Fruit fly (Drosophila melanogaster) whole organism, embryonic: Measurements from ENCODE around the gene Cpr.
A peak's percentile ranks its signal among the peaks of the same experiment; 100 is the strongest.

Experiments used
- B-H1 ChIP-seq: fragments of 200-800 bp; sonication (Bioruptor generic); IDR thresholded peaks from 3 replicates; pipeline ENCODE4 v1.3.6; 2022; ENCODE audit warnings: missing biosample characterization, missing genetic modification characterization
- CG10959 ChIP-seq: fragments of 200-800 bp; sonication (Bioruptor generic); IDR thresholded peaks from 2 replicates; pipeline ENCODE4 v1.3.6; 2022; ENCODE audit warnings: missing biosample characterization, missing genetic modification characterization
- CG11456 ChIP-seq: fragments of 200-800 bp; sonication (Bioruptor generic); IDR thresholded peaks from 3 replicates; pipeline ENCODE4 v1.3.6; 2022; ENCODE audit warnings: missing biosample characterization, missing genetic modification characterization
- CG14965 ChIP-seq: fragments of 200-800 bp; sonication (Bioruptor generic); optimal IDR thresholded peaks from 2 replicates; lab custom pipeline; 2016; ENCODE audit warnings: missing biosample characterization, missing genetic modification characterization, borderline replicate concordance
- CG1602 ChIP-seq: fragments of 200-800 bp; sonication (Bioruptor generic); optimal IDR thresholded peaks from 3 replicates; lab custom pipeline; 2016; ENCODE audit warnings: missing biosample characterization, missing genetic modification characterization
- CG2116 ChIP-seq: fragments of 200-800 bp; sonication (Bioruptor generic); optimal IDR thresholded peaks from 3 replicates; lab custom pipeline; 2018; ENCODE audit warnings: missing biosample characterization, mild to moderate bottlenecking, missing genetic modification characterization
- CG30431 ChIP-seq: fragments of 200-800 bp; sonication (Bioruptor generic); optimal IDR thresholded peaks from 2 replicates; lab custom pipeline; 2017; ENCODE audit warnings: missing biosample characterization, missing genetic modification characterization
- CG31365 ChIP-seq: fragments of 200-800 bp; sonication (Bioruptor generic); optimal IDR thresholded peaks from 2 replicates; lab custom pipeline; 2018; ENCODE audit warnings: missing biosample characterization, mild to moderate bottlenecking, missing genetic modification characterization
- CG31388 ChIP-seq: fragments of 200-800 bp; sonication (Bioruptor generic); optimal IDR thresholded peaks from 2 replicates; lab custom pipeline; 2016; ENCODE audit warnings: missing biosample characterization, missing genetic modification characterization
- CG31441 ChIP-seq: fragments of 200-800 bp; sonication (Bioruptor generic); IDR thresholded peaks from 2 replicates; pipeline ENCODE4 v1.3.6; 2022; ENCODE audit warnings: missing biosample characterization, missing genetic modification characterization
- CG3847 ChIP-seq: fragments of 200-800 bp; sonication (Bioruptor generic); IDR thresholded peaks from 2 replicates; pipeline ENCODE4 v1.3.6; 2022; ENCODE audit warnings: missing biosample characterization, missing genetic modification characterization
- CG4424 ChIP-seq: fragments of 200-800 bp; sonication (Bioruptor generic); optimal IDR thresholded peaks from 3 replicates; lab custom pipeline; 2016; ENCODE audit warnings: missing biosample characterization, missing genetic modification characterization
- CG6272 ChIP-seq: fragments of 200-800 bp; sonication (Bioruptor generic); IDR thresholded peaks from 2 replicates; pipeline ENCODE4 v1.3.6; 2022; ENCODE audit warnings: missing biosample characterization, missing genetic modification characterization
- CG6791 ChIP-seq: fragments of 200-800 bp; sonication (Bioruptor generic); IDR thresholded peaks from 3 replicates; pipeline ENCODE4 v1.3.6; 2022; ENCODE audit warnings: missing biosample characterization, missing genetic modification characterization; ENCODE audit not compliant: partially characterized antibody
- CG9797 ChIP-seq: fragments of 200-800 bp; sonication (Bioruptor generic); optimal IDR thresholded peaks from 3 replicates; lab custom pipeline; 2018; ENCODE audit warnings: missing biosample characterization, mild to moderate bottlenecking, missing genetic modification characterization
- CHES-1-like ChIP-seq: fragments of 200-800 bp; sonication (Bioruptor generic); optimal IDR thresholded peaks from 2 replicates; lab custom pipeline; 2016; ENCODE audit warnings: missing biosample characterization, missing genetic modification characterization
- Dp ChIP-seq: fragments of 200-800 bp; sonication (Bioruptor generic); optimal IDR thresholded peaks from 2 replicates; lab custom pipeline; 2018; ENCODE audit warnings: missing biosample characterization, mild to moderate bottlenecking, missing genetic modification characterization, moderate library complexity
- Ets65A ChIP-seq: fragments of 200-800 bp; sonication (Bioruptor generic); peaks from one replicate; lab custom pipeline; 2016; ENCODE audit warnings: missing biosample characterization, missing genetic modification characterization
- Gug ChIP-seq: fragments of 200-800 bp; sonication (Bioruptor generic); IDR thresholded peaks from 4 replicates; pipeline ENCODE4 v1.3.6; 2022; ENCODE audit warnings: missing biosample characterization, missing genetic modification characterization
- Hmx ChIP-seq: fragments of 200-800 bp; sonication (Bioruptor generic); optimal IDR thresholded peaks from 2 replicates; lab custom pipeline; 2016; ENCODE audit warnings: missing biosample characterization, missing genetic modification characterization
- Jarid2 ChIP-seq: fragments of 200-800 bp; sonication (Bioruptor generic); optimal IDR thresholded peaks from 3 replicates; lab custom pipeline; 2017; ENCODE audit warnings: mild to moderate bottlenecking, missing biosample characterization, missing genetic modification reagents, missing genetic modification characterization
- MTF-1 ChIP-seq: fragments of 200-800 bp; sonication (Bioruptor generic); optimal IDR thresholded peaks from 2 replicates; lab custom pipeline; 2018; ENCODE audit warnings: missing biosample characterization, mild to moderate bottlenecking, missing genetic modification characterization, borderline replicate concordance
- Med ChIP-seq: fragments of 200-800 bp; sonication (Bioruptor generic); peaks from one replicate; lab custom pipeline; 2016; ENCODE audit warnings: missing biosample characterization, missing genetic modification characterization, mild to moderate bottlenecking, inconsistent platforms, moderate library complexity
- Rfx ChIP-seq: fragments of 200-800 bp; sonication (Bioruptor generic); IDR thresholded peaks from 2 replicates; pipeline ENCODE4 v1.3.6; 2022; ENCODE audit warnings: missing biosample characterization, missing genetic modification characterization
- amos ChIP-seq: fragments of 200-800 bp; sonication (Bioruptor generic); IDR thresholded peaks from 2 replicates; pipeline ENCODE4 v1.3.6; 2022; ENCODE audit warnings: missing biosample characterization, missing genetic modification characterization; ENCODE audit not compliant: partially characterized antibody
- ash1 ChIP-seq: fragments of 200-800 bp; sonication (Bioruptor generic); optimal IDR thresholded peaks from 2 replicates; lab custom pipeline; 2018; ENCODE audit warnings: missing biosample characterization, mild to moderate bottlenecking, missing genetic modification characterization
- bab2 ChIP-seq: fragments of 200-800 bp; sonication (Bioruptor generic); optimal IDR thresholded peaks from 2 replicates; lab custom pipeline; 2016; ENCODE audit warnings: missing biosample characterization, missing genetic modification characterization
- cwo ChIP-seq: fragments of 200-800 bp; sonication (Bioruptor generic); optimal IDR thresholded peaks from 3 replicates; lab custom pipeline; 2017; ENCODE audit warnings: missing biosample characterization, missing genetic modification characterization, mild to moderate bottlenecking, moderate library complexity, missing genetic modification reagents
- dan ChIP-seq: fragments of 200-800 bp; sonication (Bioruptor generic); IDR thresholded peaks from 2 replicates; pipeline ENCODE4 v1.3.6; 2022; ENCODE audit warnings: missing biosample characterization, missing genetic modification characterization
- dpn ChIP-seq, 2 experiments: fragments of 200-800 bp; sonication (Bioruptor generic); optimal IDR thresholded peaks; 3 replicates each; lab custom pipeline; 2016; ENCODE audit warnings: missing biosample characterization in 2 of 2, missing genetic modification characterization in 2 of 2
- fd3F ChIP-seq: fragments of 200-800 bp; sonication (Bioruptor generic); optimal IDR thresholded peaks from 2 replicates; lab custom pipeline; 2018; ENCODE audit warnings: missing biosample characterization, mild to moderate bottlenecking, missing genetic modification characterization, moderate library complexity
- fd96Cb ChIP-seq: fragments of 200-800 bp; sonication (Bioruptor generic); optimal IDR thresholded peaks from 2 replicates; lab custom pipeline; 2018; ENCODE audit warnings: missing biosample characterization, mild to moderate bottlenecking, missing genetic modification characterization, moderate library complexity
- gcm2 ChIP-seq: fragments of 200-800 bp; sonication (Bioruptor generic); optimal IDR thresholded peaks from 2 replicates; lab custom pipeline; 2016; ENCODE audit warnings: missing biosample characterization, missing genetic modification characterization
- hkb ChIP-seq, 2 experiments: fragments of 200-800 bp in 1 of 2; fragments of >200 bp in 1 of 2; sonication (Bioruptor generic) in 1 of 2; IDR thresholded peaks in 1 of 2; optimal IDR thresholded peaks in 1 of 2; 2 replicates each; pipeline versions ENCODE4 v1.3.6 to Lab custom; 2017 to 2022; ENCODE audit warnings: missing biosample characterization in 1 of 2, missing genetic modification characterization in 1 of 2
- hth ChIP-seq: fragments of >200 bp; optimal IDR thresholded peaks from 2 replicates; lab custom pipeline; 2017; ENCODE audit warnings: inconsistent platforms
- ind ChIP-seq: fragments of 200-800 bp; sonication (Bioruptor generic); optimal IDR thresholded peaks from 3 replicates; lab custom pipeline; 2016; ENCODE audit warnings: missing biosample characterization, missing genetic modification characterization
- kay ChIP-seq: fragments of 200-800 bp; sonication (Bioruptor generic); optimal IDR thresholded peaks from 2 replicates; lab custom pipeline; 2016; ENCODE audit warnings: missing biosample characterization, missing genetic modification characterization
- lilli ChIP-seq: fragments of 200-800 bp; sonication (Bioruptor generic); optimal IDR thresholded peaks from 3 replicates; lab custom pipeline; 2016; ENCODE audit warnings: missing biosample characterization, missing genetic modification characterization
- lola ChIP-seq, 3 experiments: fragments of >200 bp in 2 of 3; fragments of 200-800 bp in 1 of 3; sonication (Bioruptor generic) in 1 of 3; optimal IDR thresholded peaks; 2 replicates each; lab custom pipeline; 2017 to 2019; ENCODE audit warnings: missing biosample characterization in 3 of 3, missing genetic modification characterization in 3 of 3, mild to moderate bottlenecking in 1 of 3, moderate library complexity in 1 of 3
- lov ChIP-seq, 2 experiments: fragments of 200-800 bp in 1 of 2; fragments of >200 bp in 1 of 2; sonication (Bioruptor generic) in 1 of 2; IDR thresholded peaks in 1 of 2; optimal IDR thresholded peaks in 1 of 2; 2 replicates in 1 of 2; 3 replicates in 1 of 2; pipeline versions ENCODE4 v1.3.6 to Lab custom; 2017 to 2022; ENCODE audit warnings: missing biosample characterization in 1 of 2, missing genetic modification characterization in 1 of 2
- nmo ChIP-seq: fragments of 200-800 bp; sonication (Bioruptor generic); optimal IDR thresholded peaks from 2 replicates; lab custom pipeline; 2018; ENCODE audit warnings: missing biosample characterization, mild to moderate bottlenecking, missing genetic modification characterization, moderate library complexity
- phol ChIP-seq: fragments of 200-800 bp; sonication (Bioruptor generic); optimal IDR thresholded peaks from 3 replicates; lab custom pipeline; 2018; ENCODE audit warnings: missing biosample characterization, mild to moderate bottlenecking, missing genetic modification characterization, moderate library complexity
- repo ChIP-seq: fragments of 200-800 bp; sonication (Bioruptor generic); optimal IDR thresholded peaks from 2 replicates; lab custom pipeline; 2016; ENCODE audit warnings: missing biosample characterization, missing genetic modification characterization
- sd ChIP-seq: fragments of 200-800 bp; sonication (Bioruptor generic); optimal IDR thresholded peaks from 3 replicates; lab custom pipeline; 2018; ENCODE audit warnings: missing biosample characterization, mild to moderate bottlenecking, missing genetic modification characterization, moderate library complexity
- sima ChIP-seq: fragments of 200-800 bp; sonication (Bioruptor generic); optimal IDR thresholded peaks from 2 replicates; lab custom pipeline; 2016; ENCODE audit warnings: missing biosample characterization, missing genetic modification characterization
- tx ChIP-seq: fragments of 200-800 bp; sonication (Bioruptor generic); optimal IDR thresholded peaks from 2 replicates; lab custom pipeline; 2016; ENCODE audit warnings: missing biosample characterization, missing genetic modification characterization
- usp ChIP-seq: fragments of >200 bp; optimal IDR thresholded peaks from 2 replicates; lab custom pipeline; 2017; ENCODE audit warnings: missing biosample characterization, missing genetic modification characterization
- zfh2 ChIP-seq: fragments of 200-800 bp; sonication (Bioruptor generic); optimal IDR thresholded peaks from 2 replicates; lab custom pipeline; 2016; ENCODE audit warnings: missing biosample characterization, missing genetic modification characterization

The Cpr gene

dm6 chr2L:6323536-6324385, 14.9 kb upstream of the Cpr start, which contains the start of gene PDZ-GEF (continued):
- TF ChIP-seq sd (tag; lab: Kevin White, UChicago) = peak; percentile 99
- TF ChIP-seq Gug (GFP tag; lab: Robert Waterston, UW) = peak; percentile 43; the same call in 1 of the 4 replicates
- TF ChIP-seq nmo = peak; percentile 74
- TF ChIP-seq Rfx = peak; percentile 78
- peak; percentile 69 for TF ChIP-seq CHES-1-like (GFP tag; lab: Kevin White, UChicago)
- peak in 1 of 3 experiments; percentile 89 for TF ChIP-seq lola (GFP tag; optimal IDR thresholded peaks at IDR 0.05; lab: Kevin White, UChicago)
- no peak for TF ChIP-seq CG30431
- TF ChIP-seq CG6791 (GFP tag; lab: Robert Waterston, UW) = peak; percentile 62; the same call in 1 of the 3 replicates
- TF ChIP-seq CG10959 (GFP tag; lab: Robert Waterston, UW) = no peak
- TF ChIP-seq fd96Cb (tag; lab: Kevin White, UChicago) = peak; percentile 15
- TF ChIP-seq kay (GFP tag; lab: Kevin White, UChicago) = peak; percentile 7
- peak; percentile 90 for TF ChIP-seq CG11456 (GFP tag; lab: Robert Waterston, UW)
- no peak for TF ChIP-seq sima (GFP tag; lab: Kevin White, UChicago)
- peak; percentile 14 for TF ChIP-seq repo (GFP tag; lab: Kevin White, UChicago)
- TF ChIP-seq ind = peak; percentile 31
- peak; percentile 68 for TF ChIP-seq Dp (GFP tag; lab: Kevin White, UChicago)
- no peak; the same call in 1 of the 2 replicates for TF ChIP-seq CG31441 (GFP tag; lab: Robert Waterston, UW)
- TF ChIP-seq usp = no peak
- TF ChIP-seq Jarid2 (GFP tag; lab: Kevin White, UChicago) = peak; percentile 41
- TF ChIP-seq CG6272 (GFP tag; lab: Robert Waterston, UW) = no peak
- peak; percentile 62 for TF ChIP-seq MTF-1 (GFP tag; lab: Kevin White, UChicago)
- TF ChIP-seq CG31365 (tag; lab: Kevin White, UChicago) = peak; percentile 41
- TF ChIP-seq lilli (GFP tag; lab: Kevin White, UChicago) = peak; percentile 65
- TF ChIP-seq Hmx (GFP tag; lab: Kevin White, UChicago) = no peak
- TF ChIP-seq CG2116 (GFP tag; lab: Kevin White, UChicago) = peak; percentile 38
- peak; percentile 65 for TF ChIP-seq amos
- no peak for TF ChIP-seq ash1 (GFP tag; lab: Kevin White, UChicago)
- TF ChIP-seq CG9797 (GFP tag; lab: Kevin White, UChicago) = peak; percentile 95
- TF ChIP-seq hkb (optimal IDR thresholded peaks at IDR 0.05; lab: Kevin White, UChicago) = no peak
- TF ChIP-seq hkb (GFP tag; IDR thresholded peaks at IDR 0.05; lab: Robert Waterston, UW) = 0 out of 2 replicates have a peak, but pooled peaks have one; percentile 14
- TF ChIP-seq lov (optimal IDR thresholded peaks at IDR 0.05; lab: Kevin White, UChicago) = no peak
- 0 out of 3 replicates have a peak, but pooled peaks have one; percentile 18 for TF ChIP-seq lov (GFP tag; IDR thresholded peaks at IDR 0.05; lab: Robert Waterston, UW)
- TF ChIP-seq gcm2 = no peak
- peak; percentile 23 for TF ChIP-seq CG14965 (GFP tag; lab: Kevin White, UChicago)
- no peak for TF ChIP-seq hth
- TF ChIP-seq fd3F = peak; percentile 5
- TF ChIP-seq zfh2 (GFP tag; lab: Kevin White, UChicago) = no peak
- TF ChIP-seq dan (GFP tag; lab: Robert Waterston, UW) = no peak
- TF ChIP-seq dpn (GFP tag; optimal IDR thresholded peaks at IDR 0.05; lab: Kevin White, UChicago) = peak; percentile 51 to 77
- TF ChIP-seq CG4424 (GFP tag; lab: Kevin White, UChicago) = peak; percentile 70
- TF ChIP-seq CG1602 = peak; percentile 45
- TF ChIP-seq tx = peak; percentile 22
- peak; percentile 59 for TF ChIP-seq CG3847 (GFP tag; lab: Robert Waterston, UW)
- no peak for TF ChIP-seq cwo (GFP tag; lab: Kevin White, UChicago)
- TF ChIP-seq bab2 (GFP tag; lab: Kevin White, UChicago) = peak; percentile 51
- TF ChIP-seq Med (GFP tag; lab: Kevin White, UChicago) = peak; percentile 96
- TF ChIP-seq B-H1 (GFP tag; lab: Robert Waterston, UW) = no peak
- peak; percentile 92 for TF ChIP-seq Ets65A (GFP tag; lab: Kevin White, UChicago)
- peak; percentile 45 for TF ChIP-seq phol (tag; lab: Kevin White, UChicago)
- peak; percentile 26 for TF ChIP-seq CG31388 (GFP tag; lab: Kevin White, UChicago)
